Fruit fly (Drosophila melanogaster) whole organism, embryonic: ENCODE data around the gene CG31525.

Source experiments
- Antp ChIP-seq: fragments of 200-800 bp; sonication (Bioruptor generic); optimal IDR thresholded peaks from 3 replicates; lab custom pipeline; 2016; ENCODE audit warnings: missing biosample characterization, missing genetic modification characterization
- B-H1 ChIP-seq: fragments of 200-800 bp; sonication (Bioruptor generic); IDR thresholded peaks from 3 replicates; pipeline ENCODE4 v1.3.6; 2022; ENCODE audit warnings: missing biosample characterization, missing genetic modification characterization
- CG12071 ChIP-seq: fragments of 200-800 bp; sonication (Bioruptor generic); optimal IDR thresholded peaks from 3 replicates; lab custom pipeline; 2018; ENCODE audit warnings: missing biosample characterization, mild to moderate bottlenecking, missing genetic modification characterization
- CG12236 ChIP-seq: fragments of 200-800 bp; sonication (Bioruptor generic); optimal IDR thresholded peaks from 2 replicates; lab custom pipeline; 2016; ENCODE audit warnings: missing biosample characterization, missing genetic modification characterization
- CG12744 ChIP-seq: fragments of 200-800 bp; sonication (Bioruptor generic); optimal IDR thresholded peaks from 2 replicates; lab custom pipeline; 2016; ENCODE audit warnings: missing biosample characterization, missing genetic modification characterization
- CG13424 ChIP-seq: fragments of 200-800 bp; sonication (Bioruptor generic); optimal IDR thresholded peaks from 2 replicates; lab custom pipeline; 2019; ENCODE audit warnings: missing biosample characterization, mild to moderate bottlenecking, missing genetic modification characterization, moderate library complexity
- CG14860 ChIP-seq: fragments of 200-800 bp; sonication (Bioruptor generic); IDR thresholded peaks from 3 replicates; pipeline ENCODE4 v1.3.6; 2022; ENCODE audit warnings: missing biosample characterization, missing genetic modification characterization; ENCODE audit not compliant: partially characterized antibody
- CG17361 ChIP-seq: fragments of 200-800 bp; sonication (Bioruptor generic); IDR thresholded peaks from 3 replicates; pipeline ENCODE4 v1.3.6; 2022; ENCODE audit warnings: missing biosample characterization, missing genetic modification characterization
- CG17829 ChIP-seq: fragments of 200-800 bp; optimal IDR thresholded peaks from 2 replicates; lab custom pipeline; 2019; ENCODE audit warnings: missing biosample characterization, mild to moderate bottlenecking, missing genetic modification characterization, moderate library complexity
- CG18599 ChIP-seq: fragments of 200-800 bp; sonication (Bioruptor generic); optimal IDR thresholded peaks from 3 replicates; lab custom pipeline; 2017; ENCODE audit warnings: missing biosample characterization, missing genetic modification characterization, mild to moderate bottlenecking, moderate library complexity, missing genetic modification reagents
- CG18764 ChIP-seq: fragments of 200-800 bp; sonication (Bioruptor generic); optimal IDR thresholded peaks from 3 replicates; lab custom pipeline; 2016; ENCODE audit warnings: missing biosample characterization, missing genetic modification characterization
- CG2889 ChIP-seq: fragments of 200-800 bp; sonication (Bioruptor generic); IDR thresholded peaks from 3 replicates; pipeline ENCODE4 v1.3.6; 2022; ENCODE audit warnings: missing biosample characterization, missing genetic modification characterization
- CG34376 ChIP-seq: fragments of 200-800 bp; sonication (Bioruptor generic); optimal IDR thresholded peaks from 2 replicates; lab custom pipeline; 2018; ENCODE audit warnings: missing biosample characterization, mild to moderate bottlenecking, missing genetic modification characterization
- CG3726 ChIP-seq: fragments of 200-800 bp; sonication (Bioruptor generic); IDR thresholded peaks from 3 replicates; pipeline ENCODE4, ENCODE4 v1.3.6; 2022; ENCODE audit warnings: missing biosample characterization, missing genetic modification characterization
- CG3838 ChIP-seq: fragments of 200-800 bp; sonication (Bioruptor generic); optimal IDR thresholded peaks from 3 replicates; lab custom pipeline; 2016; ENCODE audit warnings: missing biosample characterization, missing genetic modification characterization
- CG42726 ChIP-seq: fragments of 200-800 bp; sonication (Bioruptor generic); IDR thresholded peaks from 2 replicates; pipeline ENCODE4 v1.3.6; 2022; ENCODE audit warnings: missing biosample characterization, missing genetic modification characterization; ENCODE audit not compliant: partially characterized antibody
- CG4404 ChIP-seq: fragments of 200-800 bp; sonication (Bioruptor generic); IDR thresholded peaks from 2 replicates; pipeline ENCODE4 v1.3.6; 2022; ENCODE audit warnings: missing biosample characterization, missing genetic modification characterization
- CG4424 ChIP-seq: fragments of 200-800 bp; sonication (Bioruptor generic); optimal IDR thresholded peaks from 3 replicates; lab custom pipeline; 2016; ENCODE audit warnings: missing biosample characterization, missing genetic modification characterization
- CG5245 ChIP-seq: fragments of 200-800 bp; sonication (Bioruptor generic); optimal IDR thresholded peaks from 3 replicates; lab custom pipeline; 2016; ENCODE audit warnings: missing biosample characterization, missing genetic modification characterization
- CG6654 ChIP-seq: fragments of 200-800 bp; sonication (Bioruptor generic); optimal IDR thresholded peaks from 2 replicates; lab custom pipeline; 2017; ENCODE audit warnings: missing biosample characterization, mild to moderate bottlenecking, missing genetic modification characterization
- CG6689 ChIP-seq: fragments of 200-800 bp; sonication (Bioruptor generic); IDR thresholded peaks from 2 replicates; pipeline ENCODE4 v1.3.6; 2022; ENCODE audit warnings: missing biosample characterization, missing genetic modification characterization
- CG8089 ChIP-seq: fragments of 200-800 bp; sonication (Bioruptor generic); optimal IDR thresholded peaks from 3 replicates; lab custom pipeline; 2016; ENCODE audit warnings: missing biosample characterization, missing genetic modification characterization
- CG9797 ChIP-seq: fragments of 200-800 bp; sonication (Bioruptor generic); optimal IDR thresholded peaks from 3 replicates; lab custom pipeline; 2018; ENCODE audit warnings: missing biosample characterization, mild to moderate bottlenecking, missing genetic modification characterization
- CkIIα-i1 ChIP-seq: fragments of 200-800 bp; sonication (Bioruptor generic); IDR thresholded peaks from 2 replicates; pipeline ENCODE4 v1.3.6; 2022; ENCODE audit warnings: missing biosample characterization, missing genetic modification characterization
- Dp ChIP-seq: fragments of 200-800 bp; sonication (Bioruptor generic); optimal IDR thresholded peaks from 2 replicates; lab custom pipeline; 2018; ENCODE audit warnings: missing biosample characterization, mild to moderate bottlenecking, missing genetic modification characterization, moderate library complexity
- Elba2 ChIP-seq: fragments of 200-800 bp; sonication (Bioruptor generic); optimal IDR thresholded peaks from 3 replicates; lab custom pipeline; 2016; ENCODE audit warnings: missing biosample characterization, missing genetic modification characterization
- HLH54F ChIP-seq: fragments of 200-800 bp; sonication (Bioruptor generic); optimal IDR thresholded peaks from 3 replicates; lab custom pipeline; 2016; ENCODE audit warnings: missing biosample characterization, missing genetic modification characterization
- HLHmδ ChIP-seq: fragments of 200-800 bp; sonication (Bioruptor generic); optimal IDR thresholded peaks from 2 replicates; lab custom pipeline; 2018; ENCODE audit warnings: missing biosample characterization, mild to moderate bottlenecking, missing genetic modification characterization, moderate library complexity
- Kr ChIP-seq: fragments of 200-800 bp; sonication (Bioruptor generic); optimal IDR thresholded peaks from 2 replicates; lab custom pipeline; 2017; ENCODE audit warnings: missing biosample characterization, mild to moderate bottlenecking, missing genetic modification characterization
- MTF-1 ChIP-seq: fragments of 200-800 bp; sonication (Bioruptor generic); optimal IDR thresholded peaks from 2 replicates; lab custom pipeline; 2018; ENCODE audit warnings: missing biosample characterization, mild to moderate bottlenecking, missing genetic modification characterization, borderline replicate concordance
- Mes4 ChIP-seq: fragments of 200-800 bp; sonication (Bioruptor generic); optimal IDR thresholded peaks from 2 replicates; lab custom pipeline; 2016; ENCODE audit warnings: missing biosample characterization, missing genetic modification characterization
- Nf-YC ChIP-seq: fragments of 200-800 bp; optimal IDR thresholded peaks from 3 replicates; lab custom pipeline; 2019; ENCODE audit warnings: missing biosample characterization, mild to moderate bottlenecking, missing genetic modification characterization, moderate library complexity
- Optix ChIP-seq: fragments of 200-800 bp; sonication (Bioruptor generic); IDR thresholded peaks from 3 replicates; pipeline ENCODE4 v1.3.6; 2022; ENCODE audit warnings: missing biosample characterization, missing genetic modification characterization
- Ptx1 ChIP-seq: fragments of 200-800 bp; sonication (Bioruptor generic); IDR thresholded peaks from 2 replicates; pipeline ENCODE4 v1.3.6; 2022; ENCODE audit warnings: missing biosample characterization, missing genetic modification characterization
- Rfx ChIP-seq: fragments of 200-800 bp; sonication (Bioruptor generic); IDR thresholded peaks from 2 replicates; pipeline ENCODE4 v1.3.6; 2022; ENCODE audit warnings: missing biosample characterization, missing genetic modification characterization
- TFAM ChIP-seq: fragments of 200-800 bp; sonication (Bioruptor generic); optimal IDR thresholded peaks from 2 replicates; lab custom pipeline; 2017; ENCODE audit warnings: missing biosample characterization, missing genetic modification characterization, inconsistent platforms
- Usf ChIP-seq: fragments of 200-800 bp; sonication (Bioruptor generic); optimal IDR thresholded peaks from 2 replicates; lab custom pipeline; 2017; ENCODE audit warnings: missing genotype, missing biosample characterization, missing genetic modification characterization
- Xbp1 ChIP-seq: fragments of 200-800 bp; sonication (Bioruptor generic); optimal IDR thresholded peaks from 3 replicates; lab custom pipeline; 2016; ENCODE audit warnings: missing biosample characterization, mild to moderate bottlenecking, missing genetic modification characterization
- cg ChIP-seq: fragments of 200-800 bp; sonication (Bioruptor generic); optimal IDR thresholded peaks from 3 replicates; lab custom pipeline; 2019; ENCODE audit warnings: missing biosample characterization, mild to moderate bottlenecking, missing genetic modification characterization, moderate library complexity
- dimm ChIP-seq: fragments of 200-800 bp; sonication (Bioruptor generic); IDR thresholded peaks from 2 replicates; pipeline ENCODE4 v1.3.6; 2022; ENCODE audit warnings: missing biosample characterization, missing genetic modification characterization
- exex ChIP-seq: fragments of 200-800 bp; sonication (Bioruptor generic); optimal IDR thresholded peaks from 4 replicates; lab custom pipeline; 2018; ENCODE audit warnings: missing biosample characterization, mild to moderate bottlenecking, missing genetic modification characterization, moderate library complexity
- eyg ChIP-seq: fragments of 200-800 bp; sonication (Bioruptor generic); optimal IDR thresholded peaks from 3 replicates; lab custom pipeline; 2016; ENCODE audit warnings: missing biosample characterization, missing genetic modification characterization
- gro ChIP-seq: fragments of 200-800 bp; sonication (Bioruptor generic); optimal IDR thresholded peaks from 2 replicates; lab custom pipeline; 2016; ENCODE audit warnings: missing biosample characterization, missing genetic modification characterization
- her ChIP-seq: fragments of 200-800 bp; sonication (Bioruptor generic); optimal IDR thresholded peaks from 2 replicates; lab custom pipeline; 2016; ENCODE audit warnings: missing biosample characterization, missing genetic modification characterization
- luna ChIP-seq: fragments of 200-800 bp; sonication (Bioruptor generic); optimal IDR thresholded peaks from 2 replicates; lab custom pipeline; 2016; ENCODE audit warnings: missing biosample characterization, missing genetic modification characterization
- odd ChIP-seq: fragments of 200-800 bp; sonication (Bioruptor generic); optimal IDR thresholded peaks from 2 replicates; lab custom pipeline; 2017; ENCODE audit warnings: missing biosample characterization, mild to moderate bottlenecking, missing genetic modification characterization
- row ChIP-seq: fragments of 200-800 bp; sonication (Bioruptor generic); IDR thresholded peaks from 3 replicates; pipeline ENCODE4 v1.3.6; 2022; ENCODE audit warnings: missing biosample characterization, missing genetic modification characterization
- so ChIP-seq: fragments of 200-800 bp; sonication (Bioruptor generic); IDR thresholded peaks from 3 replicates; pipeline ENCODE4 v1.3.6; 2022; ENCODE audit warnings: missing biosample characterization, missing genetic modification characterization
- trem ChIP-seq: fragments of 200-800 bp; optimal IDR thresholded peaks from 3 replicates; lab custom pipeline; 2019; ENCODE audit warnings: missing biosample characterization, mild to moderate bottlenecking, missing genetic modification characterization, moderate library complexity
- ttk ChIP-seq: fragments of 200-800 bp; sonication (Bioruptor generic); IDR thresholded peaks from 2 replicates; pipeline ENCODE4 v2.1.2; 2022; ENCODE audit warnings: missing biosample characterization, missing genetic modification characterization
- zfh1 ChIP-seq: fragments of 200-800 bp; sonication (Bioruptor generic); IDR thresholded peaks from 3 replicates; pipeline ENCODE4 v1.3.6; 2022; ENCODE audit warnings: missing biosample characterization, missing genetic modification characterization

Gene CG31525

dm6 chr3R:4452345-4453044 is 25.7 kb downstream of the CG31525 start (continued):
- TF ChIP-seq HLH54F (GFP tag; lab: Kevin White, UChicago) (no peak), ttk (no peak), CG6689 (GFP tag; lab: Robert Waterston, UW) (no peak), so (0 out of 3 replicates have a peak, but pooled peaks have one; percentile 22), zfh1 (GFP tag; lab: Robert Waterston, UW) (0 out of 3 replicates have a peak, but pooled peaks have one; percentile 3), TFAM (GFP tag; lab: Kevin White, UChicago) (no peak), CG18764 (GFP tag; lab: Kevin White, UChicago) (no peak), Mes4 (GFP tag; lab: Kevin White, UChicago) (no peak), exex (tag; lab: Kevin White, UChicago) (peak; percentile 72), Antp (GFP tag; lab: Kevin White, UChicago) (no peak), cg (no peak), Nf-YC (tag; lab: Kevin White, UChicago) (no peak), Xbp1 (GFP tag; lab: Kevin White, UChicago) (no peak), CG9797 (GFP tag; lab: Kevin White, UChicago) (no peak), Kr (GFP tag; lab: Kevin White, UChicago) (no peak), CG3838 (no peak), CG4424 (GFP tag; lab: Kevin White, UChicago) (no peak), gro (GFP tag; lab: Kevin White, UChicago) (no peak), dimm (GFP tag; lab: Robert Waterston, UW) (no peak), HLHmδ (peak; percentile 39), CG2889 (GFP tag; lab: Robert Waterston, UW) (no peak), CG42726 (GFP tag; lab: Robert Waterston, UW) (no peak), CG6654 (no peak), CG4404 (GFP tag; lab: Robert Waterston, UW) (no peak), odd (GFP tag; lab: Kevin White, UChicago) (no peak), her (GFP tag; lab: Kevin White, UChicago) (no peak), CG34376 (GFP tag; lab: Kevin White, UChicago) (peak; percentile 51), CG12744 (GFP tag; lab: Kevin White, UChicago) (no peak), CkIIα-i1 (GFP tag; lab: Robert Waterston, UW) (no peak), Rfx (GFP tag; lab: Robert Waterston, UW) (no peak), Elba2 (no peak), Dp (GFP tag; lab: Kevin White, UChicago) (no peak), Optix (GFP tag; lab: Robert Waterston, UW) (no peak), MTF-1 (GFP tag; lab: Kevin White, UChicago) (no peak), trem (tag; lab: Kevin White, UChicago) (no peak), CG17361 (no peak), CG14860 (GFP tag; lab: Robert Waterston, UW) (no peak), CG13424 (tag; lab: Kevin White, UChicago) (no peak), CG3726 (GFP tag; lab: Robert Waterston, UW) (no peak), row (GFP tag; lab: Robert Waterston, UW) (no peak), luna (GFP tag; lab: Kevin White, UChicago) (no peak), CG17829 (no peak), CG18599 (no peak), eyg (no peak), Ptx1 (GFP tag; lab: Robert Waterston, UW) (no peak), B-H1 (no peak), CG12236 (GFP tag; lab: Kevin White, UChicago) (no peak), Usf (no peak), CG8089 (GFP tag; lab: Kevin White, UChicago) (no peak), CG12071 (GFP tag; lab: Kevin White, UChicago) (peak; percentile 2), CG5245 (GFP tag; lab: Kevin White, UChicago) (no peak)
